Fruit fly (Drosophila melanogaster) Kc167 (cell line): Measurements from ENCODE around the gene br.

ENCODE experiments used
- h ChIP-seq: fragments of >200 bp; optimal IDR thresholded peaks from 3 replicates; lab custom pipeline; 2018; ENCODE audit warnings: missing external identifiers
- psq ChIP-seq: fragments of >200 bp; optimal IDR thresholded peaks from 2 replicates; lab custom pipeline; 2017; ENCODE audit warnings: missing external identifiers

dm6 chrX:1538638-1539037 lies 36.3 kb upstream of the br start:
- TF ChIP-seq h (lab: Kevin White, UChicago), result no peak
- TF ChIP-seq psq (lab: Kevin White, UChicago), result no peak
